Worm (Caenorhabditis elegans) whole organism, mixed stage, embryonic: Measurements from ENCODE around the gene pitr-5.
A peak's percentile ranks its signal among the peaks of the same experiment; 100 is the strongest.

Experiments
- M03D4.4 ChIP-seq: sonication (generic microtip); optimal IDR thresholded peaks from 2 replicates; lab custom pipeline; 2017; ENCODE audit warnings: mild to moderate bottlenecking, missing genetic modification characterization, missing compliant biosample characterization
- bed-3 ChIP-seq: fragments of 200-800 bp; sonication (Bioruptor generic); optimal IDR thresholded peaks from 3 replicates; lab custom pipeline; 2018; ENCODE audit warnings: mild to moderate bottlenecking, missing genetic modification characterization, moderate library complexity, missing compliant biosample characterization
- blmp-1 ChIP-seq: fragments of 150-350 bp; optimal IDR thresholded peaks from 2 replicates; lab custom pipeline; 2014; ENCODE audit warnings: missing biosample characterization, missing genetic modification characterization
- ceh-39 ChIP-seq: fragments of 150-350 bp; optimal IDR thresholded peaks from 2 replicates; lab custom pipeline; 2014; ENCODE audit warnings: missing biosample characterization, missing genetic modification characterization
- ceh-43 ChIP-seq: fragments of 200-800 bp; sonication (Bioruptor generic); optimal IDR thresholded peaks from 2 replicates; lab custom pipeline; 2018; ENCODE audit warnings: mild to moderate bottlenecking, missing genetic modification characterization, moderate library complexity, missing compliant biosample characterization
- ceh-83 ChIP-seq: fragments of 200-800 bp; sonication (Bioruptor generic); optimal IDR thresholded peaks from 2 replicates; lab custom pipeline; 2018; ENCODE audit warnings: mild to moderate bottlenecking, missing genetic modification characterization, missing compliant biosample characterization
- ces-1 ChIP-seq: fragments of 150-350 bp; optimal IDR thresholded peaks from 2 replicates; lab custom pipeline; 2014; ENCODE audit warnings: missing biosample characterization, missing genetic modification reagents, missing genetic modification characterization
- cnd-1 ChIP-seq: fragments of 200-800 bp; sonication (Bioruptor generic); optimal IDR thresholded peaks from 2 replicates; lab custom pipeline; 2018; ENCODE audit warnings: mild to moderate bottlenecking, missing genetic modification characterization, missing compliant biosample characterization
- drap-1 ChIP-seq: fragments of 200-800 bp; sonication (Bioruptor generic); optimal IDR thresholded peaks from 3 replicates; lab custom pipeline; 2018; ENCODE audit warnings: mild to moderate bottlenecking, missing genetic modification characterization, missing compliant biosample characterization
- elt-1 ChIP-seq: sonication (generic microtip); optimal IDR thresholded peaks from 2 replicates; lab custom pipeline; 2017; ENCODE audit warnings: missing genetic modification characterization, mild to moderate bottlenecking, missing compliant biosample characterization, antibody characterized with exemption, moderate library complexity, borderline replicate concordance; ENCODE audit not compliant: insufficient read depth
- elt-3 ChIP-seq: fragments of 150-350 bp; optimal IDR thresholded peaks from 2 replicates; lab custom pipeline; 2014; ENCODE audit warnings: missing biosample characterization, missing genetic modification characterization
- flh-1 ChIP-seq: fragments of 200-800 bp; sonication (Bioruptor generic); optimal IDR thresholded peaks from 2 replicates; lab custom pipeline; 2018; ENCODE audit warnings: mild to moderate bottlenecking, missing genetic modification characterization, moderate library complexity, missing compliant biosample characterization
- ham-2 ChIP-seq: fragments of 200-800 bp; sonication (Bioruptor generic); optimal IDR thresholded peaks from 2 replicates; lab custom pipeline; 2018; ENCODE audit warnings: mild to moderate bottlenecking, missing genetic modification characterization, missing compliant biosample characterization
- hlh-1 ChIP-seq: fragments of 150-350 bp; optimal IDR thresholded peaks from 2 replicates; lab custom pipeline; 2014; ENCODE audit warnings: missing biosample characterization, missing genetic modification reagents, missing genetic modification characterization
- lin-13 ChIP-seq: fragments of 150-350 bp; optimal IDR thresholded peaks from 2 replicates; lab custom pipeline; 2014; ENCODE audit warnings: missing biosample characterization, missing genetic modification characterization
- lin-32 ChIP-seq: fragments of 200-800 bp; sonication (Bioruptor generic); optimal IDR thresholded peaks from 2 replicates; lab custom pipeline; 2018; ENCODE audit warnings: mild to moderate bottlenecking, missing genetic modification characterization, missing compliant biosample characterization
- mab-5 ChIP-seq: fragments of 150-350 bp; optimal IDR thresholded peaks from 2 replicates; lab custom pipeline; 2014; ENCODE audit warnings: missing biosample characterization, missing genetic modification characterization
- mep-1 ChIP-seq: fragments of 150-350 bp; optimal IDR thresholded peaks from 2 replicates; lab custom pipeline; 2017; ENCODE audit warnings: missing biosample characterization, missing genetic modification reagents, missing genetic modification characterization, inconsistent platforms
- nhr-2 ChIP-seq: fragments of 150-350 bp; optimal IDR thresholded peaks from 2 replicates; lab custom pipeline; 2014; ENCODE audit warnings: missing biosample characterization, missing genetic modification characterization
- nhr-237 ChIP-seq: fragments of 150-350 bp; optimal IDR thresholded peaks from 2 replicates; lab custom pipeline; 2014; ENCODE audit warnings: missing biosample characterization, missing genetic modification characterization
- nhr-28 ChIP-seq: fragments of 150-350 bp; optimal IDR thresholded peaks from 2 replicates; lab custom pipeline; 2014; ENCODE audit warnings: missing biosample characterization, missing genetic modification characterization
- nhr-76 ChIP-seq: sonication (generic microtip); optimal IDR thresholded peaks from 2 replicates; lab custom pipeline; 2017; ENCODE audit warnings: missing biosample characterization, missing genetic modification characterization
- sem-2 ChIP-seq: fragments of 200-800 bp; sonication (Bioruptor generic); optimal IDR thresholded peaks from 2 replicates; lab custom pipeline; 2018; ENCODE audit warnings: mild to moderate bottlenecking, missing genetic modification characterization, missing compliant biosample characterization
- sptf-1 ChIP-seq: sonication (generic microtip); optimal IDR thresholded peaks from 2 replicates; lab custom pipeline; 2017; ENCODE audit warnings: mild to moderate bottlenecking, missing genetic modification characterization, moderate library complexity, missing compliant biosample characterization
- unc-120 ChIP-seq: sonication (generic microtip); optimal IDR thresholded peaks from 2 replicates; lab custom pipeline; 2017; ENCODE audit warnings: missing genetic modification characterization, missing compliant biosample characterization; ENCODE audit not compliant: poor library complexity, severe bottlenecking
- unc-39 ChIP-seq: fragments of 150-350 bp; optimal IDR thresholded peaks from 2 replicates; lab custom pipeline; 2014; ENCODE audit warnings: missing biosample characterization, missing genetic modification characterization
- unc-62 ChIP-seq: fragments of 150-350 bp; optimal IDR thresholded peaks from 2 replicates; lab custom pipeline; 2014; ENCODE audit warnings: missing biosample characterization, missing genetic modification reagents, missing genetic modification characterization
- zip-8 ChIP-seq: fragments of 150-350 bp; optimal IDR thresholded peaks from 2 replicates; lab custom pipeline; 2014; ENCODE audit warnings: missing biosample characterization, missing genetic modification characterization

The pitr-5 gene

ce11 chrV:7201353-7201752 is 16.7 kb downstream of the pitr-5 start:
- TF ChIP-seq flh-1 (GFP tag; lab: Kevin White, UChicago) (no peak), cnd-1 (no peak), bed-3 (GFP tag; lab: Kevin White, UChicago) (no peak), ham-2 (no peak), nhr-2 (tag; lab: Kevin White, UChicago) (no peak), unc-39 (no peak), nhr-28 (tag; lab: Kevin White, UChicago) (no peak), hlh-1 (tag; lab: Kevin White, UChicago) (no peak), unc-62 (GFP tag; lab: Kevin White, UChicago) (no peak), ceh-43 (no peak), sptf-1 (tag; lab: Kevin White, UChicago) (no peak), elt-3 (tag; lab: Kevin White, UChicago) (no peak)

- TF ChIP-seq drap-1 = no peak
- no peak for TF ChIP-seq cnd-1
- TF ChIP-seq nhr-237 (tag; lab: Kevin White, UChicago) = no peak
- TF ChIP-seq zip-8 (tag; lab: Kevin White, UChicago) = no peak
- TF ChIP-seq mab-5 (tag; lab: Kevin White, UChicago) = no peak
- TF ChIP-seq sem-2 (GFP tag; lab: Kevin White, UChicago) = no peak
- TF ChIP-seq nhr-76 = no peak
- TF ChIP-seq lin-13 (tag; lab: Kevin White, UChicago) = no peak
- TF ChIP-seq blmp-1 (tag; lab: Kevin White, UChicago) = no peak
- no peak for TF ChIP-seq unc-39
- TF ChIP-seq, all 35 proteins: peak for 0
These were observed 24.4 kb downstream of the pitr-5 start for ce11 chrV:7209001-7209400.

- TF ChIP-seq drap-1 (no peak), mep-1 (tag; lab: Kevin White, UChicago) (no peak)
These were observed 30.2 kb downstream of the pitr-5 start, which contains the start of gene soap-1 for ce11 chrV:7214802-7215201. TSS of gene soap-1 (minus strand) at chrV:7214902.

- TF ChIP-seq sem-2 (GFP tag; lab: Kevin White, UChicago) (no peak), M03D4.4 (tag; lab: Kevin White, UChicago) (no peak), blmp-1 (tag; lab: Kevin White, UChicago) (no peak), cnd-1 (no peak)
These were observed 31.4 kb downstream of the pitr-5 start for ce11 chrV:7216016-7216415.

- TF ChIP-seq ham-2 (no peak), ceh-83 (GFP tag; lab: Kevin White, UChicago) (no peak), ceh-43 (no peak), nhr-76 (no peak), unc-62 (GFP tag; lab: Kevin White, UChicago) (no peak), cnd-1 (no peak), mep-1 (tag; lab: Kevin White, UChicago) (no peak), sptf-1 (tag; lab: Kevin White, UChicago) (no peak), bed-3 (GFP tag; lab: Kevin White, UChicago) (no peak), lin-32 (GFP tag; lab: Kevin White, UChicago) (no peak), ceh-39 (tag; lab: Kevin White, UChicago) (no peak), elt-1 (tag; lab: Kevin White, UChicago) (no peak), hlh-1 (tag; lab: Kevin White, UChicago) (no peak), unc-120 (tag; lab: Kevin White, UChicago) (no peak), ces-1 (GFP tag; lab: Kevin White, UChicago) (no peak)
These were observed 34.3 kb downstream of the pitr-5 start, which contains the start of gene C13F10.5 for ce11 chrV:7218988-7219387. TSS of gene C13F10.5 (minus strand) at chrV:7219088.

- TF ChIP-seq nhr-2 (tag; lab: Kevin White, UChicago) = no peak
- no peak for TF ChIP-seq sptf-1 (tag; lab: Kevin White, UChicago)
- peak; percentile 15 for TF ChIP-seq mep-1 (tag; lab: Kevin White, UChicago)
- TF ChIP-seq unc-39 = no peak
- TF ChIP-seq mab-5 (tag; lab: Kevin White, UChicago) = no peak
These were observed 36.4 kb downstream of the pitr-5 start, which contains the start of the genes C13F10.8, C13F10.6 and kxd-1 for ce11 chrV:7220973-7221519. TSS of gene C13F10.8 (minus strand) at chrV:7221023. TSS of gene C13F10.6 (minus strand) at chrV:7221039. TSS of gene kxd-1 (plus strand) at chrV:7221469.
